Fruit fly (Drosophila melanogaster) whole organism: ENCODE results near the gene His3.3B.

Source experiments
- CG8478 ChIP-seq: fragments of >200 bp; optimal IDR thresholded peaks from 2 replicates; lab custom pipeline; 2018; ENCODE audit warnings: inconsistent platforms
- Dll ChIP-seq: fragments of >200 bp; optimal IDR thresholded peaks from 2 replicates; lab custom pipeline; 2017
- pan ChIP-seq: fragments of >200 bp; optimal IDR thresholded peaks from 2 replicates; lab custom pipeline; 2017
- psq ChIP-seq: fragments of >200 bp; optimal IDR thresholded peaks from 2 replicates; lab custom pipeline; 2017
- usp ChIP-seq: fragments of >200 bp; optimal IDR thresholded peaks from 2 replicates; lab custom pipeline; 2017; ENCODE audit warnings: missing biosample characterization, missing genetic modification characterization, mixed read lengths

DNA sequence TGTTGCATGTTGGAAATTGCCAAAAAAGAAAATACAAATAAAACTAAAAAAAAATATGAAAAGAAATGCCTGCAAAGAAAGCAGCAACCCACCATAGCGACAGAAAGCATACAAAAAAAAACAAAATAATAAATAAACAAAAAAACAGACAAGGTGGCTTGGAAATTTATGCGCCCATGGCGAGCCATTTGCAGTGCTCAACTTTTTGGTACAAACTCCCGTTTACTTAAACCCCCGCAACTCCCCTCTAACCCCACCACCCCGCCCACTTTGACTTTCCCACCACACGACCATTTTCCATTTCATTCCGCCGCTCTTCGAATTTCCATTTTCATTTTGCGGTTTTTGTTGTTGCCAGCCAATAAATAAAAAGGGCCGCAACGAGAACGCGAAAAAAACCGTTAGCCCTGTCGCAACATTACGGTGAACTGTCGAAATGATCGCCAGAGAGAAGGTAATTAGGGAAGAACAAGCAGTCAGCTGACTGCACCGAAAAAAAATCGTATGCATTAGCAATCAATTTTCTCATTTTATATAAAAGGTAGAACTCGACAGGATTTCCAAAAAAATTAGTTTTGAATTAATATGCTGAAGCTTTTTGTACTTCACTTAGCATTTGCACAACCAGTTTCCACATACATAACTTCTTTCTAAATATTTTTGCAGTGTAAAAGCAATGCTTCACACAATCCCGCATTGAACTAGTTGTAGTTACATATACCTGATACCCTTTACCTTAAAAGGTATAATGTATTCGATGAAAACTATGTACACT lies 19.5 kb downstream of the His3.3B start:
- no peak for TF ChIP-seq psq (lab: Kevin White, UChicago)
- no peak for TF ChIP-seq usp (GFP tag; lab: Kevin White, UChicago)
- TF ChIP-seq pan = no peak
- no peak for TF ChIP-seq CG8478 (lab: Kevin White, UChicago)
- no peak for TF ChIP-seq Dll (lab: Kevin White, UChicago)
